Worm (Caenorhabditis elegans) whole organism, late embryonic: ENCODE results near the gene R05D8.7.

ENCODE experiments used
- F13H6.1 ChIP-seq: sonication (generic microtip); optimal IDR thresholded peaks from 2 replicates; lab custom pipeline; 2016; ENCODE audit warnings: missing genetic modification characterization, missing compliant biosample characterization
- K02D7.2 ChIP-seq: sonication (generic microtip); optimal IDR thresholded peaks from 2 replicates; lab custom pipeline; 2017; ENCODE audit warnings: mild to moderate bottlenecking, missing genetic modification characterization, missing compliant biosample characterization
- K09A11.1 ChIP-seq: sonication (generic microtip); optimal IDR thresholded peaks from 2 replicates; lab custom pipeline; 2017; ENCODE audit warnings: antibody characterized with exemption, mild to moderate bottlenecking, missing genetic modification characterization, missing compliant biosample characterization; ENCODE audit not compliant: insufficient read depth
- Y22D7AL.16 ChIP-seq: sonication (generic microtip); optimal IDR thresholded peaks from 2 replicates; lab custom pipeline; 2016; ENCODE audit warnings: missing genetic modification characterization, missing compliant biosample characterization
- ama-1 ChIP-seq: fragments of 150-350 bp; optimal IDR thresholded peaks from 2 replicates; lab custom pipeline; 2014
- ceh-14 ChIP-seq: sonication (generic microtip); optimal IDR thresholded peaks from 2 replicates; lab custom pipeline; 2016; ENCODE audit warnings: missing genotype, missing genetic modification characterization, missing compliant biosample characterization
- ceh-18 ChIP-seq: sonication (generic microtip); optimal IDR thresholded peaks from 2 replicates; lab custom pipeline; 2016; ENCODE audit warnings: missing genetic modification characterization, missing compliant biosample characterization
- ceh-19 ChIP-seq: fragments of 200-800 bp; sonication (Bioruptor generic); optimal IDR thresholded peaks from 2 replicates; lab custom pipeline; 2018; ENCODE audit warnings: mild to moderate bottlenecking, missing genetic modification characterization, missing compliant biosample characterization
- ceh-2 ChIP-seq: sonication (generic microtip); optimal IDR thresholded peaks from 2 replicates; lab custom pipeline; 2016; ENCODE audit warnings: missing genotype, missing genetic modification characterization, missing compliant biosample characterization
- ceh-24 ChIP-seq: sonication (generic microtip); optimal IDR thresholded peaks from 2 replicates; lab custom pipeline; 2016; ENCODE audit warnings: mild to moderate bottlenecking, missing genetic modification characterization, missing compliant biosample characterization
- ceh-30 ChIP-seq: fragments of 150-350 bp; optimal IDR thresholded peaks from 2 replicates; lab custom pipeline; 2014; ENCODE audit warnings: missing biosample characterization, missing genetic modification characterization
- ceh-31 ChIP-seq: sonication (generic microtip); optimal IDR thresholded peaks from 2 replicates; lab custom pipeline; 2016; ENCODE audit warnings: missing genetic modification characterization, missing compliant biosample characterization
- ceh-48 ChIP-seq: sonication (generic microtip); optimal IDR thresholded peaks from 2 replicates; lab custom pipeline; 2016; ENCODE audit warnings: missing genetic modification characterization, inconsistent platforms, missing compliant biosample characterization
- elt-2 ChIP-seq: sonication (generic microtip); optimal IDR thresholded peaks from 2 replicates; lab custom pipeline; 2016; ENCODE audit warnings: missing genetic modification reagents, missing genetic modification characterization, missing compliant biosample characterization
- elt-4 ChIP-seq: sonication (generic microtip); optimal IDR thresholded peaks from 2 replicates; lab custom pipeline; 2016; ENCODE audit warnings: missing genetic modification characterization, missing compliant biosample characterization
- ets-4 ChIP-seq: sonication (generic microtip); optimal IDR thresholded peaks from 2 replicates; lab custom pipeline; 2016; ENCODE audit warnings: missing genetic modification characterization, missing compliant biosample characterization
- fkh-10 ChIP-seq: fragments of 150-350 bp; optimal IDR thresholded peaks from 2 replicates; lab custom pipeline; 2014; ENCODE audit warnings: missing biosample characterization, missing genetic modification reagents, missing genetic modification characterization
- hlh-13 ChIP-seq: fragments of 200-800 bp; sonication (Bioruptor generic); optimal IDR thresholded peaks from 2 replicates; lab custom pipeline; 2018; ENCODE audit warnings: mild to moderate bottlenecking, missing genetic modification characterization, missing compliant biosample characterization
- hlh-30 ChIP-seq: sonication (generic microtip); optimal IDR thresholded peaks from 2 replicates; lab custom pipeline; 2017; ENCODE audit warnings: antibody characterized with exemption, missing genetic modification characterization, missing compliant biosample characterization; ENCODE audit not compliant: insufficient read depth
- hlh-6 ChIP-seq: sonication (generic microtip); optimal IDR thresholded peaks from 2 replicates; lab custom pipeline; 2016; ENCODE audit warnings: missing genotype, missing genetic modification characterization, missing compliant biosample characterization
- lim-6 ChIP-seq: sonication (generic microtip); optimal IDR thresholded peaks from 2 replicates; lab custom pipeline; 2016; ENCODE audit warnings: missing genetic modification characterization, missing compliant biosample characterization
- lin-11 ChIP-seq: fragments of 200-800 bp; sonication (Bioruptor generic); optimal IDR thresholded peaks from 2 replicates; lab custom pipeline; 2018; ENCODE audit warnings: mild to moderate bottlenecking, missing genetic modification characterization, missing compliant biosample characterization
- nfya-1 ChIP-seq: sonication (generic microtip); optimal IDR thresholded peaks from 2 replicates; lab custom pipeline; 2017; ENCODE audit warnings: missing genetic modification characterization, mild to moderate bottlenecking, missing compliant biosample characterization, antibody characterized with exemption, moderate library complexity
- nhr-232 ChIP-seq: sonication (generic microtip); optimal IDR thresholded peaks from 2 replicates; lab custom pipeline; 2016; ENCODE audit warnings: missing genetic modification characterization, missing compliant biosample characterization
- pag-3 ChIP-seq: sonication (generic microtip); optimal IDR thresholded peaks from 2 replicates; lab custom pipeline; 2016; ENCODE audit warnings: missing compliant biosample characterization, missing genetic modification characterization, borderline replicate concordance
- pat-9 ChIP-seq: fragments of 200-800 bp; sonication (Bioruptor generic); optimal IDR thresholded peaks from 2 replicates; lab custom pipeline; 2018; ENCODE audit warnings: mild to moderate bottlenecking, missing genetic modification characterization, moderate library complexity, missing compliant biosample characterization
- pax-1 ChIP-seq: fragments of 150-350 bp; optimal IDR thresholded peaks from 2 replicates; lab custom pipeline; 2014; ENCODE audit warnings: missing biosample characterization, missing genetic modification characterization
- pqm-1 ChIP-seq: sonication (generic microtip); optimal IDR thresholded peaks from 2 replicates; lab custom pipeline; 2016; ENCODE audit warnings: missing genetic modification characterization, missing compliant biosample characterization
- pros-1 ChIP-seq: fragments of 150-350 bp; optimal IDR thresholded peaks from 2 replicates; lab custom pipeline; 2014; ENCODE audit warnings: missing biosample characterization, missing genetic modification reagents, missing genetic modification characterization
- sox-2 ChIP-seq: fragments of 200-800 bp; sonication (Bioruptor generic); IDR thresholded peaks from 2 replicates; pipeline ENCODE4 v1.3.6; 2022; ENCODE audit warnings: missing genetic modification reagents, missing genetic modification characterization, missing compliant biosample characterization
- syd-9 ChIP-seq: sonication (generic microtip); optimal IDR thresholded peaks from 2 replicates; lab custom pipeline; 2016; ENCODE audit warnings: mild to moderate bottlenecking, missing genetic modification characterization, moderate library complexity, missing compliant biosample characterization
- tbx-2 ChIP-seq: sonication (generic microtip); optimal IDR thresholded peaks from 2 replicates; lab custom pipeline; 2016; ENCODE audit warnings: missing genetic modification characterization, missing compliant biosample characterization
- tbx-7 ChIP-seq: sonication (generic microtip); optimal IDR thresholded peaks from 2 replicates; lab custom pipeline; 2016; ENCODE audit warnings: missing genotype, missing genetic modification characterization, missing compliant biosample characterization
- ttx-3 ChIP-seq: sonication (generic microtip); optimal IDR thresholded peaks from 2 replicates; lab custom pipeline; 2016; ENCODE audit warnings: missing genetic modification reagents, missing genetic modification characterization, missing compliant biosample characterization
- unc-3 ChIP-seq, 2 experiments: fragments of 200-800 bp in 1 of 2; sonication (Bioruptor generic) in 1 of 2; sonication (generic microtip) in 1 of 2; conservative IDR thresholded peaks in 1 of 2; optimal IDR thresholded peaks in 1 of 2; 2 replicates each; pipeline versions ENCODE4 v1.3.6 to Lab custom; 2016 to 2022; ENCODE audit warnings: missing compliant biosample characterization in 2 of 2, missing genetic modification characterization in 2 of 2, missing genetic modification reagents in 1 of 2
- unc-42 ChIP-seq: sonication (generic microtip); optimal IDR thresholded peaks from 2 replicates; lab custom pipeline; 2016; ENCODE audit warnings: missing genotype, missing genetic modification characterization, missing compliant biosample characterization

R05D8.7 gene

DNA sequence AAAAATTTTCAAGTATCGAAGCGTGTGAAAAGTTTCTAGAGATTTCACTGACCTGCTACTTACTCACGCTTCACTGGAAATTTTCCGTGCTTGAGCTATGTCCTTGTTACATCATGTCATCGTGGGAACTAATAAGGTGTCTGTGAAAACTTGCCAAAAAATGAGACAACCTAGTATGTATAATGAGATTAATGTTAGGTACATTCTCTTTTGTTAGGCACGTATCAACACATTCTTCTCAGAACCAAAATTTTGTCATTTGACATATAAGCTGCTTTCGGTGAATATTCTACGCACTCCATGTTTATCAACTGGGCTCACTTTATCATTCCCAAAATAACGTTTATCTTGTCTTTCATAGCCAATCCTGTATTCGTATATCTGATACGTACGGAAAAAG is 11.0 kb upstream of the R05D8.7 start, which contains the start of gene srj-18:
Gene srj-18, plus strand, starts transcription at position 301 of the 400 bp plus-strand sequence.
- no peak for TF ChIP-seq nhr-232
- no peak for TF ChIP-seq F13H6.1 (tag; lab: Kevin White, UChicago)
- no peak for TF ChIP-seq elt-4
- no peak for TF ChIP-seq pros-1 (tag; lab: Kevin White, UChicago)
- TF ChIP-seq ceh-24 (tag; lab: Kevin White, UChicago) = no peak
- no peak for TF ChIP-seq unc-42
- TF ChIP-seq tbx-2 = no peak
- no peak for TF ChIP-seq hlh-13 (GFP tag; lab: Kevin White, UChicago)
- no peak for TF ChIP-seq ceh-2 (tag; lab: Kevin White, UChicago)
- no peak for TF ChIP-seq pat-9 (tag; lab: Kevin White, UChicago)

DNA sequence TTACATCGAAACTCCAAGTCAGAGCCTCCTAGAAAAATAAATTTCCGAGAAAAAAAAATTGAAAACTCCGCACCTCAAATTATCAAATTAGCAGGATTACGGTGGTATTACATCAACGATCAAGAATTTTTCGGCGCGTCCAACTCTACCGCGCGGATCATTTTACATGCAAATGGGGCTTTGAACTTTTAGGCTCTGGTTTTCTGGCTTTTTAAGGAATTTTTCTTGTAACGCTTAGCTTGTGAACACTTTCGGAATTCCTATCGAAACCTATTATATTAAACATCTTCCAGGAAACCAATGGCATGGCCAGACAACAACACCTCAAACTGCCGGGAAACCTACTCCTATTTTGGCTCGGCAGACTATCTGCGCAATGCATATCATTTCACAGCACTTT is 8.6 kb upstream of the R05D8.7 start, which contains the start of gene srh-56:
Gene srh-56, plus strand, starts transcription at position 301 of the 400 bp plus-strand sequence.
- TF ChIP-seq pqm-1 (tag; lab: Kevin White, UChicago) = no peak
- no peak for TF ChIP-seq hlh-30 (tag; lab: Kevin White, UChicago)
- TF ChIP-seq K02D7.2 (tag; lab: Kevin White, UChicago) = no peak
- no peak for TF ChIP-seq hlh-6
- TF ChIP-seq hlh-13 (GFP tag; lab: Kevin White, UChicago) = no peak
- TF ChIP-seq ceh-18 (tag; lab: Kevin White, UChicago) = no peak
- TF ChIP-seq K09A11.1 (tag; lab: Kevin White, UChicago) = no peak
- TF ChIP-seq sox-2 (GFP tag; lab: Robert Waterston, UW) = no peak
- no peak for TF ChIP-seq ceh-19 (GFP tag; lab: Kevin White, UChicago)
- TF ChIP-seq syd-9 = no peak
- TF ChIP-seq tbx-7 (tag; lab: Kevin White, UChicago) = no peak
- no peak for TF ChIP-seq elt-2
- no peak for TF ChIP-seq ceh-14
- no peak for TF ChIP-seq ceh-31
- TF ChIP-seq pax-1 = no peak
- TF ChIP-seq ttx-3 (tag; lab: Kevin White, UChicago) = no peak
- TF ChIP-seq lin-11 = no peak
- no peak for TF ChIP-seq ama-1 (lab: Kevin White, UChicago)
- no peak for TF ChIP-seq ceh-48 (tag; lab: Kevin White, UChicago)

DNA sequence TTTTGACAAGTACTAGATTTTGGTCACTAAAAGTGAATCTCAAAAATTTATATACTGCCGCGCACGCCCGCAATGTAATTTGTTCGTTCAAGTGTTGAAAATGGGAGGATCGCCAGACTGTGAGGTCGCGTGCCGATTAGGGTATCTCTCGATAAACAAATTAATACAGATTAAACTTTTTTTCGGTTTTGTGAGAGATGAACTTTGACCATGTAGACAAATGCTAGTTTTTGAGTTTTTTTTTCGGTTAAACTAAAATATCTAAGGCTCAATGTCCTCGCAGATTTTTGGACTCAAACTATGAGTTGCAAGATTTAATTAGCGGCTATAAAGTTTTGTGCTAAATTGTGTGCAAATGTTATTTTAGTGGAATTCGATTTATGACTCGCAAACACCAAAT is 6.7 kb upstream of the R05D8.7 start, which contains the start of gene dhs-15:
Gene dhs-15, minus strand, starts transcription at position 101 of the 400 bp plus-strand sequence.
- no peak for TF ChIP-seq syd-9

DNA sequence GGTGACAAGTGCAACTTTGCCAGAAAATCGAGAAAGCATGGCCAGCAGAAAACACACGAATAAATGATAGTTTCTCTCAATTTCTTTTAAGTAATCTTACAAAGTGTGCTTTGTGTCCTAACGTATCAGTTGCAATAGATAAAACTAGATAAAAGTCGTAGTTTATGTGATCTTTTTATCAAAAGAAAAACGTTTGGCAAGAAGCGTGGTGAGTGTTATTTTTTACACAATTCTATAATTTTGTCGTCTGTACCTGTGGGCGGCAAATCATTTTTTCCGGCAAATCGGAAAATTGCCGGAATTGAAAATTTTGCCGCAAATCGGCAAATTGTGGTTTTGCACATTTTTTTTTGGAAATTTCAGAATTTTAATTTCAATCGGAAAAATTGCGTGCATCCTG is 4.5 kb upstream of the R05D8.7 start, which contains the start of gene R05D8.9:
Gene R05D8.9, minus strand, starts transcription at position 101 of the 400 bp plus-strand sequence.
- TF ChIP-seq ceh-30 (tag; lab: Kevin White, UChicago) (no peak), ets-4 (tag; lab: Kevin White, UChicago) (no peak), lim-6 (tag; lab: Kevin White, UChicago) (no peak), ceh-18 (tag; lab: Kevin White, UChicago) (no peak), syd-9 (no peak), K09A11.1 (tag; lab: Kevin White, UChicago) (no peak), fkh-10 (GFP tag; lab: Kevin White, UChicago) (no peak), pag-3 (no peak), elt-2 (no peak), nhr-232 (no peak), Y22D7AL.16 (tag; lab: Kevin White, UChicago) (no peak), tbx-7 (tag; lab: Kevin White, UChicago) (no peak), nfya-1 (tag; lab: Kevin White, UChicago) (no peak), ttx-3 (tag; lab: Kevin White, UChicago) (no peak), unc-42 (no peak), pax-1 (no peak), unc-3 (GFP tag; conservative IDR thresholded peaks at IDR 0.05; lab: Robert Waterston, UW) (no peak), unc-3 (tag; optimal IDR thresholded peaks at IDR 0.05; lab: Kevin White, UChicago) (no peak), hlh-30 (tag; lab: Kevin White, UChicago) (no peak)
- TF ChIP-seq, all 69 proteins: peak for 0
